Fruit fly (Drosophila melanogaster): ENCODE data around the gene Rcd7.

Gene Rcd7

DNA sequence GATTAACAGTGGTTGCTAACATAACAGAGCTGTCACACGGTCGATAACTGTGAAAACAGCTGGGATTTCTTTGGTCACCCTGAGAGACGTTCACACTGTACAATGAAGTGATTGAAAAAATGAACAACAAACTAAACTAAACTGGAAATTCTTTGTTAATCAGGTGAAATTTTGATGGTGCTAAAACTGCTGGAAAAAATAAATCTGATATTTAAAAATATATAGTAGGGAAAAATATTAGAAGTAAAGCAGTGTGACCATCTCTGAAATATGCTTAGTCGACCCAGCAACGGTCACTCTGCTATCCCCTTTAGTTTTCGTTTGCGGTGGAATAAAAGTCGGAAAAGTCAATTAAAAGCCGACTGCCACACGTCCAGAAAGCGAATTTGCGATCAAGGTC lies 41.1 kb downstream of the Rcd7 start, which contains the start of the genes CG9231 and CG9330 (continued):
- TF ChIP-seq CG34376 (GFP tag; optimal IDR thresholded peaks at IDR 0.05) (no peak), Sox100B (GFP tag; optimal IDR thresholded peaks at IDR 0.05) (no peak), ERR (GFP tag; optimal IDR thresholded peaks at IDR 0.05) (no peak), CG13424 (tag; optimal IDR thresholded peaks at IDR 0.05) (peak; percentile 16), chinmo (GFP tag; IDR thresholded peaks at IDR 0.05; ENCODE audit: partially characterized antibody) (no peak), CG9437 (GFP tag; optimal IDR thresholded peaks at IDR 0.05) (no peak), sim (GFP tag; IDR thresholded peaks at IDR 0.05) (no peak), YL-1 (GFP tag; optimal IDR thresholded peaks at IDR 0.05) (peak; percentile 92), mld (GFP tag; IDR thresholded peaks at IDR 0.05; ENCODE audit: partially characterized antibody) (no peak), B-H1 (GFP tag; IDR thresholded peaks at IDR 0.05) (no peak), Opbp (GFP tag; IDR thresholded peaks at IDR 0.05; ENCODE audit: partially characterized antibody) (no peak), aop (GFP tag; IDR thresholded peaks at IDR 0.05) (no peak), unpg (GFP tag; optimal IDR thresholded peaks at IDR 0.05) (peak; percentile 15), CG6654 (GFP tag; optimal IDR thresholded peaks at IDR 0.05) (no peak), Bgb (GFP tag; IDR thresholded peaks at IDR 0.05; ENCODE audit: partially characterized antibody) (no peak), CG9817 (tag; optimal IDR thresholded peaks at IDR 0.05) (no peak), CG8290 (GFP tag; optimal IDR thresholded peaks at IDR 0.05) (peak; percentile 33), CG8290 (tag; optimal IDR thresholded peaks at IDR 0.05) (no peak), CG11695 (GFP tag; IDR thresholded peaks at IDR 0.05) (no peak), otp (GFP tag; IDR thresholded peaks at IDR 0.05) (no peak), p53 (GFP tag; optimal IDR thresholded peaks at IDR 0.05) (no peak), bbx (GFP tag; IDR thresholded peaks at IDR 0.05; ENCODE audit: partially characterized antibody) (no peak), Optix (GFP tag; IDR thresholded peaks at IDR 0.05) (no peak), CG12155 (GFP tag; optimal IDR thresholded peaks at IDR 0.05) (no peak), CG11696 (GFP tag; IDR thresholded peaks at IDR 0.05) (no peak), Rfx (GFP tag; IDR thresholded peaks at IDR 0.05) (no peak; the same call in 1 of the 2 replicates), CG8765 (GFP tag; IDR thresholded peaks at IDR 0.05) (no peak), CG2129 (GFP tag; IDR thresholded peaks at IDR 0.05; ENCODE audit: partially characterized antibody) (no peak), her (GFP tag; optimal IDR thresholded peaks at IDR 0.05) (no peak), sima (GFP tag; optimal IDR thresholded peaks at IDR 0.05) (no peak), CG4854 (GFP tag; optimal IDR thresholded peaks at IDR 0.05) (peak; percentile 31), crp (GFP tag; optimal IDR thresholded peaks at IDR 0.05) (peak; percentile 39 to 88), ro (GFP tag; IDR thresholded peaks at IDR 0.05) (no peak), Lhr (GFP tag; optimal IDR thresholded peaks at IDR 0.05) (peak; percentile 69), CG4328 (GFP tag; optimal IDR thresholded peaks at IDR 0.05) (no peak), CG30431 (GFP tag; optimal IDR thresholded peaks at IDR 0.05) (no peak), Sin3A (optimal IDR thresholded peaks at IDR 0.05) (peak; percentile 80), Lim3 (GFP tag; IDR thresholded peaks at IDR 0.05) (no peak), CG12236 (GFP tag; optimal IDR thresholded peaks at IDR 0.05) (no peak), Dad (GFP tag; optimal IDR thresholded peaks at IDR 0.05) (peak; percentile 3), zfh2 (GFP tag; optimal IDR thresholded peaks at IDR 0.05) (no peak), CG17802 (tag; optimal IDR thresholded peaks at IDR 0.05) (peak; percentile 88), CG13123 (GFP tag; optimal IDR thresholded peaks at IDR 0.05) (no peak), mirr (GFP tag; optimal IDR thresholded peaks at IDR 0.05) (no peak), Hmx (GFP tag; optimal IDR thresholded peaks at IDR 0.05) (peak; percentile 8), amos (GFP tag; IDR thresholded peaks at IDR 0.05; ENCODE audit: partially characterized antibody) (no peak), CG15479 (GFP tag; optimal IDR thresholded peaks at IDR 0.05) (peak; percentile 38), Ets65A (GFP tag) (peak; percentile 55), CG18011 (GFP tag; optimal IDR thresholded peaks at IDR 0.05) (no peak), ab (GFP tag; optimal IDR thresholded peaks at IDR 0.05) (no peak), Ets97D (GFP tag; optimal IDR thresholded peaks at IDR 0.05) (peak; percentile 88), Xbp1 (GFP tag; optimal IDR thresholded peaks at IDR 0.05) (peak; percentile 45)

Measured in whole organism, embryonic.